Fruit fly (Drosophila melanogaster): ENCODE results near the gene Ugt316A1.

Gene Ugt316A1

DNA sequence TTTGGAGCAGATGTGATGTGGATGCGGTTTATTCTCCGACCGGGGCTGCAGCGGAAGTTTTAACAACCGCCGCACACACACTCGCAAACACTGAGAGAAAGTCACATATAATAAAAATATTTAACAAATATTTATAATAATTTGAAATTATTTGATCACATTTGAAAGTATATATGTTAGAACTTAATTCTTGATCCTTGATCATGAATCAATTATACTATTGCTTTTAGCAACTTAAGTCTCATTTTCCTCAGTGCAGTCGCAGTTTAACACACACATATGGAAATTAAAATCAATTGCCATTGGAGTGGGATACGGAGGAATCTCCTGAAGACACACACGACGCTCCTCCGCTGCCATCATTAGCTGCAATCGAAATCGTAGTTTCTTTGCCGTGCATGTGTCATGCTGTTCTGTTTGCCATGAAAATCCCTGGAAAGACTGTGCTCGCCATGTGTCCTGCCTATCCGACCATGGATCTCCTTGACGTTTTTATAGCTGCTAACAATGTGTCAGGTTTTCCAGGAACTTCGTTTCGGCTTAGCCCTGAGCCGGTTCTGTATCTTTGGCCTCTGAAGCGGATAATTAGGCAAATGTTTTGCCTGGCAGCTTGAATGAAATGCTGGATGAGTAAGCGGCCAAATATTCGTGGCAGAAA lies 29.3 kb downstream of the Ugt316A1 start:
- TF ChIP-seq brk (GFP tag; optimal IDR thresholded peaks at IDR 0.05): peak; percentile 33
- peak; percentile 58 for TF ChIP-seq sage (GFP tag; optimal IDR thresholded peaks at IDR 0.05)
- peak; percentile 64 for TF ChIP-seq h (GFP tag; optimal IDR thresholded peaks at IDR 0.05)
- no peak for TF ChIP-seq Abd-B (GFP tag; optimal IDR thresholded peaks at IDR 0.05)
- TF ChIP-seq CG9705 (GFP tag; optimal IDR thresholded peaks at IDR 0.05): no peak
- TF ChIP-seq tai (GFP tag; optimal IDR thresholded peaks at IDR 0.05): no peak
- peak; percentile 30 for TF ChIP-seq br (GFP tag; optimal IDR thresholded peaks at IDR 0.05)
- TF ChIP-seq ey (GFP tag; optimal IDR thresholded peaks at IDR 0.05): no peak
- TF ChIP-seq Vsx2 (GFP tag; optimal IDR thresholded peaks at IDR 0.05; ENCODE audit: partially characterized antibody): no peak
- peak; percentile 34 for TF ChIP-seq Hnf4 (GFP tag; optimal IDR thresholded peaks at IDR 0.05)
- no peak for TF ChIP-seq Dif (GFP tag; optimal IDR thresholded peaks at IDR 0.05; ENCODE audit: partially characterized antibody)
- TF ChIP-seq Hr83 (GFP tag; optimal IDR thresholded peaks at IDR 0.05; ENCODE audit: poor library complexity, severe bottlenecking): no peak
- no peak for TF ChIP-seq usp (GFP tag; optimal IDR thresholded peaks at IDR 0.05)
- TF ChIP-seq psq (GFP tag; optimal IDR thresholded peaks at IDR 0.05): peak; percentile 76
- TF ChIP-seq dl (GFP tag; optimal IDR thresholded peaks at IDR 0.05; ENCODE audit: insufficient read depth in 1 of 2, partially characterized antibody in 2 of 2): no peak
- TF ChIP-seq Sp1 (GFP tag; optimal IDR thresholded peaks at IDR 0.05): peak; percentile 78
- no peak for TF ChIP-seq Dfd (GFP tag; optimal IDR thresholded peaks at IDR 0.05)
- TF ChIP-seq Hr78 (GFP tag; optimal IDR thresholded peaks at IDR 0.05): no peak
- no peak for TF ChIP-seq dsf (GFP tag; optimal IDR thresholded peaks at IDR 0.05; ENCODE audit: borderline replicate concordance)
- TF ChIP-seq foxo (GFP tag; optimal IDR thresholded peaks at IDR 0.05): peak in 1 of 2 experiments; percentile 74
- TF ChIP-seq Myc (optimal IDR thresholded peaks at IDR 0.05): no peak
- TF ChIP-seq HLH106 (tag; optimal IDR thresholded peaks at IDR 0.05): peak; percentile 80
- TF ChIP-seq OdsH (GFP tag; optimal IDR thresholded peaks at IDR 0.05): peak; percentile 59
- no peak for TF ChIP-seq jim (GFP tag; optimal IDR thresholded peaks at IDR 0.05)
- no peak for TF ChIP-seq CG32264 (GFP tag; optimal IDR thresholded peaks at IDR 0.05)
- no peak for TF ChIP-seq lola (GFP tag; optimal IDR thresholded peaks at IDR 0.05)
- TF ChIP-seq woc (GFP tag; optimal IDR thresholded peaks at IDR 0.05): peak; percentile 4
- TF ChIP-seq Rel (GFP tag; optimal IDR thresholded peaks at IDR 0.05): peak; percentile 42
- peak; percentile 44 for TF ChIP-seq Rel (tag; optimal IDR thresholded peaks at IDR 0.05)
- TF ChIP-seq GATAd (GFP tag; optimal IDR thresholded peaks at IDR 0.05): no peak
- peak; percentile 28 for TF ChIP-seq dmrt93B (GFP tag; optimal IDR thresholded peaks at IDR 0.05)
- peak; percentile 75 for TF ChIP-seq rgr (GFP tag; optimal IDR thresholded peaks at IDR 0.05)
- TF ChIP-seq Jra (GFP tag; optimal IDR thresholded peaks at IDR 0.05): no peak
- no peak for TF ChIP-seq Mio (GFP tag; optimal IDR thresholded peaks at IDR 0.05)
- TF ChIP-seq pan (optimal IDR thresholded peaks at IDR 0.05): no peak
- TF ChIP-seq fru (GFP tag; optimal IDR thresholded peaks at IDR 0.05): peak; percentile 46
- no peak for TF ChIP-seq N (GFP tag; optimal IDR thresholded peaks at IDR 0.05)
- no peak for TF ChIP-seq sv (GFP tag; optimal IDR thresholded peaks at IDR 0.05)
- TF ChIP-seq CrebA (GFP tag; optimal IDR thresholded peaks at IDR 0.05; ENCODE audit: borderline replicate concordance): no peak

DNA sequence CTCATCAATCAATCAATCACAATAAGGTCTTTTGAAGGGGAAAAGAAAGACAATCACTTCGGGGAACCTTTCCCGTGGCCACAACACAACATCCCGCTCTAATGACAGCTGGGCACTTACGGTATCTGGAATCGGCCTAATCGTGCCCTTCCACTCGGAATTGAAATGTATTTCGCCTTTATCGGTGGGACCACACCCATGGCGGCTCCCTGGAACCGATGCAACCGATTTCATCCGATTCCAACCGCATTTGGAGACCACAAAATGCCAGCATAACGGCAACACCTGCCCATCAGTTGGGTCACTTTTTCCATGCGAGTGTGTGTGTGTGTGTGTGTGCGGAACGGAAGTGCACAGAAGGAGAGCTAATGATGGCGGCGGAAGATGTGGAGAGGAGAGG lies 29.9 kb downstream of the Ugt316A1 start:
- TF ChIP-seq GATAd (GFP tag; optimal IDR thresholded peaks at IDR 0.05) (no peak), Dfd (GFP tag; optimal IDR thresholded peaks at IDR 0.05) (peak; percentile 73), OdsH (GFP tag; optimal IDR thresholded peaks at IDR 0.05) (no peak), lola (GFP tag; optimal IDR thresholded peaks at IDR 0.05) (no peak), foxo (GFP tag; optimal IDR thresholded peaks at IDR 0.05) (no peak), sv (GFP tag; optimal IDR thresholded peaks at IDR 0.05) (no peak), dl (GFP tag; optimal IDR thresholded peaks at IDR 0.05; ENCODE audit: insufficient read depth in 1 of 2, partially characterized antibody in 2 of 2) (no peak)

DNA sequence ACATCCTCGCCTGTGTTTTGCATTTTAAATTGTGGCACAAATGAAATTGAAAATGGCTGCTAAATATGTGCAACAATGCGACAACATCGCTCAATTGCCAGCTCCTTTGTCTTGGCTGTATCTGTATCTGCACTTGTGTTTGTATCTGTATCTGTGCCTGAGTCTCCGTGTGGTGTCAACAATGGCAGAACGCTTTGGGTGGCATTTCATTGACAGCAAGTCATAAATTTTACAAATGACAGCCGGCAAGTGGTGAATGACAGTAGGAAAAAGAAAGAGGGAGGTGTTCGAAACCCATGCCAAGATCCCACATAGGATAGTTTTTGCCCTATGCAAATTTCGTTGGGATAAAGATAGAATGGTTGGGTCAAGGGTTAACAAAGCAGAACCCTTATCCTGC lies 30.8 kb downstream of the Ugt316A1 start:
- TF ChIP-seq Hnf4 (GFP tag; optimal IDR thresholded peaks at IDR 0.05) (no peak), Dfd (GFP tag; optimal IDR thresholded peaks at IDR 0.05) (no peak), Myc (optimal IDR thresholded peaks at IDR 0.05) (no peak), usp (GFP tag; optimal IDR thresholded peaks at IDR 0.05) (no peak), rgr (GFP tag; optimal IDR thresholded peaks at IDR 0.05) (no peak), ey (GFP tag; optimal IDR thresholded peaks at IDR 0.05) (no peak), sv (GFP tag; optimal IDR thresholded peaks at IDR 0.05) (no peak)
